Fruit fly (Drosophila melanogaster) whole organism, embryonic: ENCODE results near the gene CG10638.

Experiments
- Atf6 ChIP-seq: fragments of 200-800 bp; sonication (Bioruptor generic); IDR thresholded peaks from 2 replicates; pipeline ENCODE4 v1.3.6; 2022; ENCODE audit warnings: missing biosample characterization, missing genetic modification characterization
- Awh ChIP-seq: fragments of 200-800 bp; sonication (Bioruptor generic); IDR thresholded peaks from 2 replicates; pipeline ENCODE4, ENCODE4 v1.3.6; 2022; ENCODE audit warnings: missing biosample characterization, missing genetic modification characterization
- Blimp-1 ChIP-seq: fragments of 200-800 bp; sonication (Bioruptor generic); optimal IDR thresholded peaks from 3 replicates; lab custom pipeline; 2018; ENCODE audit warnings: missing biosample characterization, missing genetic modification characterization, mild to moderate bottlenecking, moderate library complexity, missing genetic modification reagents
- CG10462 ChIP-seq: fragments of 200-800 bp; sonication (Bioruptor generic); optimal IDR thresholded peaks from 2 replicates; lab custom pipeline; 2016; ENCODE audit warnings: missing biosample characterization, missing genetic modification characterization
- CG10543 ChIP-seq: fragments of 200-800 bp; sonication (Bioruptor generic); optimal IDR thresholded peaks from 3 replicates; lab custom pipeline; 2017; ENCODE audit warnings: missing biosample characterization, mild to moderate bottlenecking, missing genetic modification characterization, moderate library complexity
- CG10979 ChIP-seq: fragments of 200-800 bp; sonication (Bioruptor generic); optimal IDR thresholded peaks from 2 replicates; lab custom pipeline; 2018; ENCODE audit warnings: missing biosample characterization, mild to moderate bottlenecking, missing genetic modification characterization, moderate library complexity
- CG11398 ChIP-seq: fragments of 200-800 bp; sonication (Bioruptor generic); optimal IDR thresholded peaks from 2 replicates; lab custom pipeline; 2016; ENCODE audit warnings: missing biosample characterization, missing genetic modification characterization
- CG1233 ChIP-seq: fragments of 200-800 bp; sonication (Bioruptor generic); optimal IDR thresholded peaks from 4 replicates; lab custom pipeline; 2018; ENCODE audit warnings: missing biosample characterization, mild to moderate bottlenecking, missing genetic modification characterization
- CG13287 ChIP-seq: fragments of 200-800 bp; sonication (Bioruptor generic); IDR thresholded peaks from 2 replicates; pipeline ENCODE4 v1.3.6; 2022; ENCODE audit warnings: missing biosample characterization, missing genetic modification characterization; ENCODE audit not compliant: partially characterized antibody
- CG1647 ChIP-seq: fragments of 200-800 bp; sonication (Bioruptor generic); optimal IDR thresholded peaks from 3 replicates; lab custom pipeline; 2016; ENCODE audit warnings: missing biosample characterization, missing genetic modification characterization
- CG17829 ChIP-seq: fragments of 200-800 bp; optimal IDR thresholded peaks from 2 replicates; lab custom pipeline; 2019; ENCODE audit warnings: missing biosample characterization, mild to moderate bottlenecking, missing genetic modification characterization, moderate library complexity
- CG31388 ChIP-seq: fragments of 200-800 bp; sonication (Bioruptor generic); optimal IDR thresholded peaks from 2 replicates; lab custom pipeline; 2016; ENCODE audit warnings: missing biosample characterization, missing genetic modification characterization
- CG5953 ChIP-seq: fragments of 200-800 bp; sonication (Bioruptor generic); IDR thresholded peaks from 2 replicates; pipeline ENCODE4 v1.3.6; 2022; ENCODE audit warnings: missing biosample characterization, missing genetic modification characterization
- CG6683 ChIP-seq: fragments of 200-800 bp; sonication (Bioruptor generic); optimal IDR thresholded peaks from 2 replicates; lab custom pipeline; 2017; ENCODE audit warnings: missing biosample characterization, mild to moderate bottlenecking, missing genetic modification characterization, missing genetic modification reagents
- CG6791 ChIP-seq: fragments of 200-800 bp; sonication (Bioruptor generic); IDR thresholded peaks from 3 replicates; pipeline ENCODE4 v1.3.6; 2022; ENCODE audit warnings: missing biosample characterization, missing genetic modification characterization; ENCODE audit not compliant: partially characterized antibody
- CG8281 ChIP-seq: fragments of 200-800 bp; sonication (Bioruptor generic); optimal IDR thresholded peaks from 2 replicates; lab custom pipeline; 2018; ENCODE audit warnings: missing biosample characterization, mild to moderate bottlenecking, missing genetic modification characterization, moderate library complexity
- CTCF ChIP-seq: fragments of 200-800 bp; sonication (Bioruptor generic); optimal IDR thresholded peaks from 2 replicates; lab custom pipeline; 2017; ENCODE audit warnings: missing biosample characterization, mild to moderate bottlenecking, missing genetic modification characterization, moderate library complexity
- D ChIP-seq, 2 experiments: fragments of 200-800 bp in 1 of 2; fragments of >200 bp in 1 of 2; sonication (Bioruptor generic) in 1 of 2; optimal IDR thresholded peaks; 2 replicates in 1 of 2; 3 replicates in 1 of 2; lab custom pipeline; 2017; ENCODE audit warnings: mild to moderate bottlenecking in 1 of 2, missing biosample characterization in 1 of 2, missing genetic modification characterization in 1 of 2, missing genetic modification reagents in 1 of 2
- Fer1 ChIP-seq: fragments of 200-800 bp; sonication (Bioruptor generic); optimal IDR thresholded peaks from 2 replicates; lab custom pipeline; 2017; ENCODE audit warnings: missing biosample characterization, mild to moderate bottlenecking, missing genetic modification characterization
- Max ChIP-seq: fragments of 200-800 bp; sonication (Bioruptor generic); optimal IDR thresholded peaks from 2 replicates; lab custom pipeline; 2016; ENCODE audit warnings: missing biosample characterization, mild to moderate bottlenecking, missing genetic modification characterization
- Rx ChIP-seq: fragments of 200-800 bp; sonication (Bioruptor generic); IDR thresholded peaks from 2 replicates; pipeline ENCODE4 v1.3.6; 2022; ENCODE audit warnings: missing biosample characterization, missing genetic modification characterization
- Sox102F ChIP-seq: fragments of 200-800 bp; sonication (Bioruptor generic); optimal IDR thresholded peaks from 2 replicates; lab custom pipeline; 2018; ENCODE audit warnings: missing biosample characterization, mild to moderate bottlenecking, missing genetic modification characterization, moderate library complexity
- YL-1 ChIP-seq: fragments of 200-800 bp; sonication (Bioruptor generic); optimal IDR thresholded peaks from 3 replicates; lab custom pipeline; 2017; ENCODE audit warnings: missing biosample characterization, mild to moderate bottlenecking, missing genetic modification characterization
- bsh ChIP-seq, 2 experiments: fragments of 200-800 bp; sonication (Bioruptor generic); optimal IDR thresholded peaks; 2 replicates each; lab custom pipeline; 2017 to 2018; ENCODE audit warnings: mild to moderate bottlenecking in 2 of 2, missing biosample characterization in 2 of 2, missing genetic modification characterization in 2 of 2, moderate library complexity in 1 of 2
- emc ChIP-seq: fragments of 200-800 bp; sonication (Bioruptor generic); optimal IDR thresholded peaks from 2 replicates; lab custom pipeline; 2016; ENCODE audit warnings: missing biosample characterization, missing genetic modification characterization
- gcm ChIP-seq: fragments of 200-800 bp; sonication (Bioruptor generic); optimal IDR thresholded peaks from 2 replicates; lab custom pipeline; 2019; ENCODE audit warnings: missing biosample characterization, mild to moderate bottlenecking, missing genetic modification characterization, moderate library complexity
- her ChIP-seq: fragments of 200-800 bp; sonication (Bioruptor generic); optimal IDR thresholded peaks from 2 replicates; lab custom pipeline; 2016; ENCODE audit warnings: missing biosample characterization, missing genetic modification characterization
- ind ChIP-seq: fragments of 200-800 bp; sonication (Bioruptor generic); optimal IDR thresholded peaks from 3 replicates; lab custom pipeline; 2016; ENCODE audit warnings: missing biosample characterization, missing genetic modification characterization
- insv ChIP-seq, 2 experiments: fragments of 200-800 bp; sonication (Bioruptor generic); optimal IDR thresholded peaks; 3 replicates each; lab custom pipeline; 2016 to 2018; ENCODE audit warnings: missing biosample characterization in 2 of 2, missing genetic modification characterization in 2 of 2
- kay ChIP-seq: fragments of 200-800 bp; sonication (Bioruptor generic); optimal IDR thresholded peaks from 2 replicates; lab custom pipeline; 2016; ENCODE audit warnings: missing biosample characterization, missing genetic modification characterization
- lbe ChIP-seq: fragments of 200-800 bp; sonication (Bioruptor generic); optimal IDR thresholded peaks from 2 replicates; lab custom pipeline; 2016; ENCODE audit warnings: missing biosample characterization, mild to moderate bottlenecking, missing genetic modification characterization
- nerfin-1 ChIP-seq: fragments of 200-800 bp; sonication (Bioruptor generic); optimal IDR thresholded peaks from 3 replicates; lab custom pipeline; 2019; ENCODE audit warnings: missing biosample characterization, mild to moderate bottlenecking, missing genetic modification characterization, moderate library complexity
- oc ChIP-seq: fragments of 200-800 bp; sonication (Bioruptor generic); optimal IDR thresholded peaks from 2 replicates; lab custom pipeline; 2018; ENCODE audit warnings: missing biosample characterization, mild to moderate bottlenecking, missing genetic modification characterization, moderate library complexity
- odd ChIP-seq: fragments of 200-800 bp; sonication (Bioruptor generic); optimal IDR thresholded peaks from 2 replicates; lab custom pipeline; 2017; ENCODE audit warnings: missing biosample characterization, mild to moderate bottlenecking, missing genetic modification characterization
- pita ChIP-seq: fragments of 200-800 bp; sonication (Bioruptor generic); optimal IDR thresholded peaks from 2 replicates; lab custom pipeline; 2017; ENCODE audit warnings: missing biosample characterization, mild to moderate bottlenecking, missing genetic modification characterization
- prd ChIP-seq, 3 experiments: fragments of >200 bp in 2 of 3; fragments of 200-800 bp in 1 of 3; sonication (Bioruptor generic) in 1 of 3; optimal IDR thresholded peaks in 2 of 3; IDR thresholded peaks in 1 of 3; 2 replicates in 2 of 3; 3 replicates in 1 of 3; pipeline versions ENCODE4 v1.3.6 to Lab custom; 2017 to 2022; ENCODE audit warnings: missing biosample characterization in 1 of 3, missing genetic modification characterization in 1 of 3
- pzg ChIP-seq: fragments of 200-800 bp; sonication (Bioruptor generic); optimal IDR thresholded peaks from 3 replicates; lab custom pipeline; 2018; ENCODE audit warnings: missing biosample characterization, mild to moderate bottlenecking, missing genetic modification characterization, moderate library complexity
- row ChIP-seq: fragments of 200-800 bp; sonication (Bioruptor generic); IDR thresholded peaks from 3 replicates; pipeline ENCODE4 v1.3.6; 2022; ENCODE audit warnings: missing biosample characterization, missing genetic modification characterization
- schlank ChIP-seq: fragments of 200-800 bp; sonication (Bioruptor generic); optimal IDR thresholded peaks from 2 replicates; lab custom pipeline; 2018; ENCODE audit warnings: missing biosample characterization, mild to moderate bottlenecking, missing genetic modification characterization
- sd ChIP-seq: fragments of 200-800 bp; sonication (Bioruptor generic); optimal IDR thresholded peaks from 3 replicates; lab custom pipeline; 2018; ENCODE audit warnings: missing biosample characterization, mild to moderate bottlenecking, missing genetic modification characterization, moderate library complexity
- slbo ChIP-seq: fragments of 200-800 bp; sonication (Bioruptor generic); IDR thresholded peaks from 2 replicates; pipeline ENCODE4 v1.3.6; 2022; ENCODE audit warnings: missing biosample characterization, missing genetic modification characterization
- slou ChIP-seq: fragments of 200-800 bp; sonication (Bioruptor generic); optimal IDR thresholded peaks from 3 replicates; lab custom pipeline; 2016; ENCODE audit warnings: missing biosample characterization, missing genetic modification characterization
- sqz ChIP-seq: fragments of 200-800 bp; sonication (Bioruptor generic); optimal IDR thresholded peaks from 3 replicates; lab custom pipeline; 2018; ENCODE audit warnings: missing biosample characterization, mild to moderate bottlenecking, missing genetic modification characterization
- tgo ChIP-seq: fragments of 200-800 bp; sonication (Bioruptor generic); IDR thresholded peaks from 3 replicates; pipeline ENCODE4 v1.3.6; 2022; ENCODE audit warnings: missing biosample characterization, missing genetic modification characterization
- ttk ChIP-seq: fragments of 200-800 bp; sonication (Bioruptor generic); IDR thresholded peaks from 2 replicates; pipeline ENCODE4 v2.1.2; 2022; ENCODE audit warnings: missing biosample characterization, missing genetic modification characterization
- usp ChIP-seq: fragments of >200 bp; optimal IDR thresholded peaks from 2 replicates; lab custom pipeline; 2017; ENCODE audit warnings: missing biosample characterization, missing genetic modification characterization
- vvl ChIP-seq: fragments of 200-800 bp; sonication (Bioruptor generic); IDR thresholded peaks from 2 replicates; pipeline ENCODE4 v1.3.6; 2022; ENCODE audit warnings: missing biosample characterization, missing genetic modification characterization
- zf30C ChIP-seq: fragments of 200-800 bp; sonication (Bioruptor generic); optimal IDR thresholded peaks from 3 replicates; lab custom pipeline; 2018; ENCODE audit warnings: missing biosample characterization, mild to moderate bottlenecking, missing genetic modification characterization

Gene CG10638

dm6 chr3L:12461953-12462352, 39.2 kb downstream of the CG10638 start (continued):
- TF ChIP-seq sqz (GFP tag; lab: Kevin White, UChicago) (peak; percentile 61), zf30C (GFP tag; lab: Kevin White, UChicago) (no peak), oc (tag; lab: Kevin White, UChicago) (peak; percentile 76), her (GFP tag; lab: Kevin White, UChicago) (no peak), CG10979 (tag; lab: Kevin White, UChicago) (no peak), sd (tag; lab: Kevin White, UChicago) (peak; percentile 16), row (0 out of 3 replicates have a peak, but pooled peaks have one; percentile 23), slbo (GFP tag; lab: Robert Waterston, UW) (no peak), Blimp-1 (GFP tag; lab: Kevin White, UChicago) (peak; percentile 77), emc (GFP tag; lab: Kevin White, UChicago) (no peak), CG31388 (GFP tag; lab: Kevin White, UChicago) (no peak), vvl (GFP tag; lab: Robert Waterston, UW) (0 out of 2 replicates have a peak, but pooled peaks have one; percentile 27), pita (GFP tag; lab: Kevin White, UChicago) (no peak), Max (GFP tag; lab: Kevin White, UChicago) (no peak), prd (optimal IDR thresholded peaks at IDR 0.05; lab: Kevin White, UChicago) (no peak), prd (GFP tag; IDR thresholded peaks at IDR 0.05; lab: Robert Waterston, UW) (no peak), Awh (peak; percentile 87)

DNA sequence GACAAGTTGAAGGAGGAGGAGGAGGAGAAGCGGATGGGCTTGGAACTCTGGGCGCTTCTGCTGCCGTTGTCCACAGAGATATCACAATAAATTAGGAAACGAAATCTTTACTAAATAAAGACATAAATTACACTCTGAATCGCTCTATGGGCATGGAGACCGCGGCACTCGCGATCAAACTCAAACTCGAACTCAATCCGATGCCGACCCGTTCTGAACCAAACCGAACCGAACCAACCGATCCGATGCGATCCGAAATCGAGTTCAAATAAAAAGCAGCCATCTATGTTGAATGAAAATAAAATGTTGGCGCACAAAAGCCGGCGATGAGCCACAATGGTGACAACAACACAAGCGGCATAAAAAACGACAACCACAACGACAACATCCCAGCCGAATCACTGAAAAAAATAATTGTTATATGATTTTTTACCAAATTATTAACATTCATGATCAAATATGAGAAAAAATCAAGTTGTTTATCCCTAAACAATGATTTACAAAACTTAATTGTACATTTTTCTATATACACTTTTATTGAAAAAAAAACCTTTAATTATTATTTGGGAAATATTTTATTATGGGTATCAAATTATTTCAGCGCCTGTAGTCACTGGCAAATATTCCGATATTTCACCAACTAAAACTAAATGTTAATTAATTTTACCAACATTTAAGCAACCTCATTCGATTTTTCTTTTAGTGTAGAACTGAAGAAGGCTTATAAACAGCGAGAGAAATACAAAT, 44.0 kb downstream of the CG10638 start:
- TF ChIP-seq slou (GFP tag; lab: Kevin White, UChicago) (no peak), CG11398 (GFP tag; lab: Kevin White, UChicago) (no peak), Rx (GFP tag; lab: Robert Waterston, UW) (no peak), odd (GFP tag; lab: Kevin White, UChicago) (peak; percentile 76), YL-1 (GFP tag; lab: Kevin White, UChicago) (no peak), schlank (no peak), CG5953 (GFP tag; lab: Robert Waterston, UW) (no peak), insv (GFP tag; optimal IDR thresholded peaks at IDR 0.05; lab: Kevin White, UChicago) (no peak), CTCF (GFP tag; lab: Kevin White, UChicago) (no peak), CG1233 (GFP tag; lab: Kevin White, UChicago) (peak; percentile 79), ind (GFP tag; lab: Kevin White, UChicago) (peak; percentile 62), CG8281 (tag; lab: Kevin White, UChicago) (peak; percentile 59), bsh (GFP tag; optimal IDR thresholded peaks at IDR 0.05; lab: Kevin White, UChicago) (peak in 1 of 2 experiments; percentile 91), kay (peak; percentile 51), CG13287 (GFP tag; lab: Robert Waterston, UW) (no peak; the same call in 1 of the 2 replicates), CG6683 (GFP tag; lab: Kevin White, UChicago) (no peak), D (optimal IDR thresholded peaks at IDR 0.05; lab: Kevin White, UChicago) (no peak), D (GFP tag; optimal IDR thresholded peaks at IDR 0.05; lab: Kevin White, UChicago) (peak; percentile 88), CG6791 (GFP tag; lab: Robert Waterston, UW) (no peak), lbe (GFP tag; lab: Kevin White, UChicago) (no peak), CG10543 (GFP tag; lab: Kevin White, UChicago) (no peak), Atf6 (peak; percentile 42; the same call in 1 of the 2 replicates), usp (GFP tag; lab: Kevin White, UChicago) (no peak), pzg (GFP tag; lab: Kevin White, UChicago) (no peak), gcm (GFP tag; lab: Kevin White, UChicago) (peak; percentile 87), CG1647 (no peak), tgo (GFP tag; lab: Robert Waterston, UW) (peak; percentile 70), Fer1 (GFP tag; lab: Kevin White, UChicago) (no peak), CG17829 (tag; lab: Kevin White, UChicago) (peak; percentile 92), ttk (GFP tag; lab: Robert Waterston, UW) (peak; percentile 37), nerfin-1 (tag; lab: Kevin White, UChicago) (peak; percentile 88), Sox102F (GFP tag; lab: Kevin White, UChicago) (peak; percentile 90), CG10462 (peak; percentile 70)
